Worm (Caenorhabditis elegans) whole organism, late embryonic: ENCODE results near the gene C14A4.8.

Experiments used
- C08G9.2 ChIP-seq: sonication (generic microtip); optimal IDR thresholded peaks from 2 replicates; lab custom pipeline; 2016; ENCODE audit warnings: mild to moderate bottlenecking, missing genetic modification characterization, moderate library complexity, missing compliant biosample characterization
- F13H6.1 ChIP-seq: sonication (generic microtip); optimal IDR thresholded peaks from 2 replicates; lab custom pipeline; 2016; ENCODE audit warnings: missing genetic modification characterization, missing compliant biosample characterization
- Y22D7AL.16 ChIP-seq: sonication (generic microtip); optimal IDR thresholded peaks from 2 replicates; lab custom pipeline; 2016; ENCODE audit warnings: missing genetic modification characterization, missing compliant biosample characterization
- ahr-1 ChIP-seq: sonication (generic microtip); optimal IDR thresholded peaks from 2 replicates; lab custom pipeline; 2016; ENCODE audit warnings: missing genetic modification characterization, missing compliant biosample characterization
- ceh-14 ChIP-seq: sonication (generic microtip); optimal IDR thresholded peaks from 2 replicates; lab custom pipeline; 2016; ENCODE audit warnings: missing genotype, missing genetic modification characterization, missing compliant biosample characterization
- ceh-30 ChIP-seq: fragments of 150-350 bp; optimal IDR thresholded peaks from 2 replicates; lab custom pipeline; 2014; ENCODE audit warnings: missing biosample characterization, missing genetic modification characterization
- che-1 ChIP-seq: sonication (generic microtip); optimal IDR thresholded peaks from 2 replicates; lab custom pipeline; 2016; ENCODE audit warnings: mild to moderate bottlenecking, missing genetic modification characterization, missing compliant biosample characterization
- dmd-4 ChIP-seq: sonication (generic microtip); optimal IDR thresholded peaks from 2 replicates; lab custom pipeline; 2016; ENCODE audit warnings: borderline replicate concordance, missing genetic modification characterization, missing compliant biosample characterization
- elt-2 ChIP-seq: sonication (generic microtip); optimal IDR thresholded peaks from 2 replicates; lab custom pipeline; 2016; ENCODE audit warnings: missing genetic modification reagents, missing genetic modification characterization, missing compliant biosample characterization
- ets-4 ChIP-seq: sonication (generic microtip); optimal IDR thresholded peaks from 2 replicates; lab custom pipeline; 2016; ENCODE audit warnings: missing genetic modification characterization, missing compliant biosample characterization
- eyg-1 ChIP-seq: sonication (generic microtip); optimal IDR thresholded peaks from 2 replicates; lab custom pipeline; 2016; ENCODE audit warnings: missing genotype, missing genetic modification characterization, missing compliant biosample characterization
- fkh-10 ChIP-seq: fragments of 150-350 bp; optimal IDR thresholded peaks from 2 replicates; lab custom pipeline; 2014; ENCODE audit warnings: missing biosample characterization, missing genetic modification reagents, missing genetic modification characterization
- fkh-6 ChIP-seq: sonication (generic microtip); optimal IDR thresholded peaks from 2 replicates; lab custom pipeline; 2016; ENCODE audit warnings: missing genetic modification characterization, missing compliant biosample characterization
- gmeb-2 ChIP-seq: sonication (generic microtip); optimal IDR thresholded peaks from 2 replicates; lab custom pipeline; 2016; ENCODE audit warnings: missing genetic modification characterization, inconsistent platforms, missing compliant biosample characterization
- hlh-15 ChIP-seq: sonication (generic microtip); optimal IDR thresholded peaks from 2 replicates; lab custom pipeline; 2016; ENCODE audit warnings: missing genetic modification characterization, missing compliant biosample characterization
- hlh-30 ChIP-seq: sonication (generic microtip); optimal IDR thresholded peaks from 2 replicates; lab custom pipeline; 2017; ENCODE audit warnings: antibody characterized with exemption, missing genetic modification characterization, missing compliant biosample characterization; ENCODE audit not compliant: insufficient read depth
- hlh-6 ChIP-seq: sonication (generic microtip); optimal IDR thresholded peaks from 2 replicates; lab custom pipeline; 2016; ENCODE audit warnings: missing genotype, missing genetic modification characterization, missing compliant biosample characterization
- hlh-8 ChIP-seq: sonication (generic microtip); optimal IDR thresholded peaks from 2 replicates; lab custom pipeline; 2016; ENCODE audit warnings: missing genotype, missing genetic modification characterization, missing compliant biosample characterization
- lim-6 ChIP-seq: sonication (generic microtip); optimal IDR thresholded peaks from 2 replicates; lab custom pipeline; 2016; ENCODE audit warnings: missing genetic modification characterization, missing compliant biosample characterization
- lin-11 ChIP-seq: fragments of 200-800 bp; sonication (Bioruptor generic); optimal IDR thresholded peaks from 2 replicates; lab custom pipeline; 2018; ENCODE audit warnings: mild to moderate bottlenecking, missing genetic modification characterization, missing compliant biosample characterization
- npax-4 ChIP-seq: sonication (generic microtip); optimal IDR thresholded peaks from 2 replicates; lab custom pipeline; 2016; ENCODE audit warnings: missing genetic modification characterization, missing compliant biosample characterization
- pag-3 ChIP-seq: sonication (generic microtip); optimal IDR thresholded peaks from 2 replicates; lab custom pipeline; 2016; ENCODE audit warnings: missing compliant biosample characterization, missing genetic modification characterization, borderline replicate concordance
- pat-9 ChIP-seq: fragments of 200-800 bp; sonication (Bioruptor generic); optimal IDR thresholded peaks from 2 replicates; lab custom pipeline; 2018; ENCODE audit warnings: mild to moderate bottlenecking, missing genetic modification characterization, moderate library complexity, missing compliant biosample characterization
- pha-2 ChIP-seq: sonication (generic microtip); optimal IDR thresholded peaks from 2 replicates; lab custom pipeline; 2017; ENCODE audit warnings: mild to moderate bottlenecking, missing genetic modification characterization, missing compliant biosample characterization
- pha-4 ChIP-seq: fragments of 150-350 bp; optimal IDR thresholded peaks from 2 replicates; lab custom pipeline; 2018; ENCODE audit warnings: missing biosample characterization, missing genetic modification reagents, missing genetic modification characterization
- pqm-1 ChIP-seq: sonication (generic microtip); optimal IDR thresholded peaks from 2 replicates; lab custom pipeline; 2016; ENCODE audit warnings: missing genetic modification characterization, missing compliant biosample characterization
- ref-2 ChIP-seq: sonication (generic microtip); optimal IDR thresholded peaks from 2 replicates; lab custom pipeline; 2016; ENCODE audit warnings: missing genetic modification characterization, missing compliant biosample characterization
- sox-2 ChIP-seq: fragments of 200-800 bp; sonication (Bioruptor generic); IDR thresholded peaks from 2 replicates; pipeline ENCODE4 v1.3.6; 2022; ENCODE audit warnings: missing genetic modification reagents, missing genetic modification characterization, missing compliant biosample characterization
- syd-9 ChIP-seq: sonication (generic microtip); optimal IDR thresholded peaks from 2 replicates; lab custom pipeline; 2016; ENCODE audit warnings: mild to moderate bottlenecking, missing genetic modification characterization, moderate library complexity, missing compliant biosample characterization
- tbx-2 ChIP-seq: sonication (generic microtip); optimal IDR thresholded peaks from 2 replicates; lab custom pipeline; 2016; ENCODE audit warnings: missing genetic modification characterization, missing compliant biosample characterization
- unc-3 ChIP-seq, 2 experiments: fragments of 200-800 bp in 1 of 2; sonication (Bioruptor generic) in 1 of 2; sonication (generic microtip) in 1 of 2; conservative IDR thresholded peaks in 1 of 2; optimal IDR thresholded peaks in 1 of 2; 2 replicates each; pipeline versions ENCODE4 v1.3.6 to Lab custom; 2016 to 2022; ENCODE audit warnings: missing compliant biosample characterization in 2 of 2, missing genetic modification characterization in 2 of 2, missing genetic modification reagents in 1 of 2
- unc-86 ChIP-seq: sonication (generic microtip); optimal IDR thresholded peaks from 2 replicates; lab custom pipeline; 2016; ENCODE audit warnings: missing genetic modification characterization, missing compliant biosample characterization
- ztf-16 ChIP-seq: sonication (generic microtip); optimal IDR thresholded peaks from 2 replicates; lab custom pipeline; 2017; ENCODE audit warnings: missing genetic modification characterization, missing compliant biosample characterization

C14A4.8 gene

DNA sequence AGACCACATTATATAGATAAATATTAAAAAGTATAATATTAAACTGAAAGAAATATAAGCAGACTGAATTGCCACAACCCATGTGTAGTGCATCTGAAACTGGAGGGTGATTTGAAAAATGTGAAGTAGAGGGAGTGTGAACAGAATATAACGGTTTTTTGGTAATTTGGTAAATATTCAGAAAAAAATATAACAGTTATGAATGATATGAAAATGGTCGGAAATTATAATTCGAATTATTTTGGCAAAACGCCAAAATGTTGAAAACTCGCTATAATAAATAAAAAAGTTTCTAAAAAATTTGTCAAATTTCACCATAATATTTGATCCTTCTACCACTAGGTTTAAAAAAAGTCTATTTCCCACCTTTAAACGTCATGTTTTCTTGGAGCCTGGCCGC lies 4.2 kb upstream of the C14A4.8 start, which contains the start of gene srv-2:
Gene srv-2 (minus strand): TSS at position 101 of the 400 bp plus-strand sequence.
- no peak for TF ChIP-seq pha-2 (tag; lab: Kevin White, UChicago)
- TF ChIP-seq hlh-15: no peak

ce11 chrII:10598970-10599369 lies 1.0 kb upstream of the C14A4.8 start, which contains the start of gene C14A4.9:
Gene C14A4.9, plus strand, starts transcription at chrII:10599337.
- TF ChIP-seq sox-2 (no peak), ceh-14 (tag; lab: Kevin White, UChicago) (no peak), lim-6 (tag; lab: Kevin White, UChicago) (no peak), lin-11 (tag; lab: Kevin White, UChicago) (no peak), syd-9 (tag; lab: Kevin White, UChicago) (no peak), unc-86 (tag; lab: Kevin White, UChicago) (no peak), Y22D7AL.16 (tag; lab: Kevin White, UChicago) (no peak), hlh-8 (tag; lab: Kevin White, UChicago) (no peak), F13H6.1 (no peak), hlh-15 (no peak), C08G9.2 (tag; lab: Kevin White, UChicago) (no peak), elt-2 (no peak), ets-4 (tag; lab: Kevin White, UChicago) (no peak), ceh-30 (tag; lab: Kevin White, UChicago) (no peak), unc-3 (GFP tag; conservative IDR thresholded peaks at IDR 0.05; lab: Robert Waterston, UW) (no peak), unc-3 (tag; optimal IDR thresholded peaks at IDR 0.05; lab: Kevin White, UChicago) (no peak)

DNA sequence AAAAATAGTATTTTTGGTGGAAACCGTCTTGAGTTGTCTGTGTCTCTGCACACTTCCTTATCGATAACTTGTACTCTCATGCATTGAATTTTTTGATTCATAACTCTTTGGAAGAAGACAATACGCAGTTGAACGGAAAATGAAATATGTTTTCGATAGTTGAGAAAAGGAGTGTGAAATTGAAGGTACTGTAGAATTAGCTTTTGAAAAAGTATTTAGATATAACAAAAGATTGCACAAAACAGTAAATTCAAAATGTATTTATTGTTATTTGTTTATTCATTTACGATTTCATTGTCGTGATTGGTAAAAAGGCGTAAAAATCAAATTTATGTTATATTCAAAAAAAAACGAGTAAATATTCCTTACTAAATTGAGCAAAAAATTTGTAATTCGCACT lies 1.5 kb downstream of the C14A4.8 start, which contains the start of gene C14A4.7:
Gene C14A4.7 (minus strand): TSS at position 101 of the 400 bp plus-strand sequence.
- TF ChIP-seq sox-2: no peak
- no peak for TF ChIP-seq unc-3 (GFP tag; conservative IDR thresholded peaks at IDR 0.05; lab: Robert Waterston, UW)
- no peak for TF ChIP-seq unc-3 (tag; optimal IDR thresholded peaks at IDR 0.05; lab: Kevin White, UChicago)
- TF ChIP-seq tbx-2 (tag; lab: Kevin White, UChicago): no peak
- no peak for TF ChIP-seq ahr-1
- TF ChIP-seq unc-86 (tag; lab: Kevin White, UChicago): no peak
- no peak for TF ChIP-seq ceh-30 (tag; lab: Kevin White, UChicago)
- no peak for TF ChIP-seq fkh-6 (tag; lab: Kevin White, UChicago)
- TF ChIP-seq pag-3: no peak
- no peak for TF ChIP-seq syd-9 (tag; lab: Kevin White, UChicago)
- TF ChIP-seq che-1 (tag; lab: Kevin White, UChicago): no peak
- no peak for TF ChIP-seq hlh-6 (tag; lab: Kevin White, UChicago)
- TF ChIP-seq pat-9 (tag; lab: Kevin White, UChicago): no peak

- TF ChIP-seq pha-4 (tag; lab: Kevin White, UChicago) (no peak), elt-2 (peak; percentile 94), npax-4 (tag; lab: Kevin White, UChicago) (no peak), dmd-4 (tag; lab: Kevin White, UChicago) (no peak)
These were observed 3.2 kb downstream of the C14A4.8 start, which contains the start of gene C14A4.6 for ce11 chrII:10594758-10595157. Gene C14A4.6, minus strand, starts transcription at chrII:10594776.

- TF ChIP-seq hlh-15: no peak
- TF ChIP-seq Y22D7AL.16 (tag; lab: Kevin White, UChicago): no peak
- TF ChIP-seq ref-2: no peak
- TF ChIP-seq pqm-1 (tag; lab: Kevin White, UChicago): no peak
- TF ChIP-seq fkh-10 (GFP tag; lab: Kevin White, UChicago): no peak
- no peak for TF ChIP-seq eyg-1 (tag; lab: Kevin White, UChicago)
- no peak for TF ChIP-seq lin-11 (tag; lab: Kevin White, UChicago)
- no peak for TF ChIP-seq hlh-8 (tag; lab: Kevin White, UChicago)
- TF ChIP-seq hlh-30: no peak
- no peak for TF ChIP-seq ztf-16 (tag; lab: Kevin White, UChicago)
- no peak for TF ChIP-seq dmd-4 (tag; lab: Kevin White, UChicago)
- TF ChIP-seq gmeb-2: no peak
These were observed 3.6 kb downstream of the C14A4.8 start for ce11 chrII:10594312-10594711.
